Worm (Caenorhabditis elegans) whole organism, L1 larva: ENCODE measurements around the gene stdh-3.
A peak's percentile ranks its signal among the peaks of the same experiment; 100 is the strongest.

Experiments
- C16A3.4 ChIP-seq: fragments of 150-350 bp; optimal IDR thresholded peaks from 2 replicates; lab custom pipeline; 2014; ENCODE audit warnings: missing biosample characterization, missing genetic modification characterization
- C34B4.2 ChIP-seq: sonication (generic microtip); optimal IDR thresholded peaks from 2 replicates; lab custom pipeline; 2017; ENCODE audit warnings: mild to moderate bottlenecking, missing genetic modification characterization, missing compliant biosample characterization
- F16B12.6 ChIP-seq: fragments of 150-350 bp; optimal IDR thresholded peaks from 2 replicates; lab custom pipeline; 2014; ENCODE audit warnings: missing biosample characterization, missing genetic modification characterization
- Y116A8C.19 ChIP-seq: sonication (generic microtip); optimal IDR thresholded peaks from 2 replicates; lab custom pipeline; 2016; ENCODE audit warnings: missing compliant biosample characterization, missing genetic modification characterization, borderline replicate concordance
- aha-1 ChIP-seq: fragments of 150-350 bp; optimal IDR thresholded peaks from 2 replicates; lab custom pipeline; 2014; ENCODE audit warnings: missing biosample characterization, missing genetic modification characterization
- ama-1 ChIP-seq: fragments of 150-350 bp; optimal IDR thresholded peaks from 2 replicates; lab custom pipeline; 2014
- blmp-1 ChIP-seq: fragments of 150-350 bp; optimal IDR thresholded peaks from 2 replicates; lab custom pipeline; 2014; ENCODE audit warnings: missing biosample characterization, missing genetic modification characterization
- ceh-82 ChIP-seq, 3 experiments: fragments of 150-350 bp in 1 of 3; sonication (generic microtip) in 2 of 3; optimal IDR thresholded peaks; 2 replicates each; lab custom pipeline; 2014 to 2017; ENCODE audit warnings: missing biosample characterization in 3 of 3, missing genetic modification characterization in 3 of 3
- ceh-88 ChIP-seq: fragments of 200-800 bp; sonication (Bioruptor generic); IDR thresholded peaks from 2 replicates; pipeline ENCODE4 v1.3.6; 2022; ENCODE audit warnings: missing genetic modification characterization, missing compliant biosample characterization
- ces-1 ChIP-seq: fragments of 150-350 bp; optimal IDR thresholded peaks from 2 replicates; lab custom pipeline; 2014; ENCODE audit warnings: missing biosample characterization, missing genetic modification reagents, missing genetic modification characterization
- egl-13 ChIP-seq: sonication (generic microtip); optimal IDR thresholded peaks from 2 replicates; lab custom pipeline; 2016; ENCODE audit warnings: missing genotype, missing genetic modification reagents, missing genetic modification characterization, missing compliant biosample characterization
- ets-5 ChIP-seq: fragments of 200-800 bp; sonication (Bioruptor generic); IDR thresholded peaks from 2 replicates; pipeline ENCODE4 v1.3.6; 2022; ENCODE audit warnings: missing genetic modification characterization, missing compliant biosample characterization
- fos-1 ChIP-seq: fragments of 150-350 bp; optimal IDR thresholded peaks from 2 replicates; lab custom pipeline; 2014; ENCODE audit warnings: missing biosample characterization, missing genetic modification characterization
- hlh-17 ChIP-seq: fragments of 200-800 bp; sonication (Bioruptor generic); optimal IDR thresholded peaks from 2 replicates; lab custom pipeline; 2018; ENCODE audit warnings: missing genetic modification characterization, mild to moderate bottlenecking, missing compliant biosample characterization, moderate library complexity, borderline replicate concordance
- hlh-4 ChIP-seq: sonication (generic microtip); optimal IDR thresholded peaks from 2 replicates; lab custom pipeline; 2016; ENCODE audit warnings: mild to moderate bottlenecking, missing genetic modification characterization, missing compliant biosample characterization
- hpl-2 ChIP-seq: fragments of 150-350 bp; optimal IDR thresholded peaks from 2 replicates; lab custom pipeline; 2014; ENCODE audit warnings: missing biosample characterization, missing genetic modification reagents, missing genetic modification characterization
- irx-1 ChIP-seq: sonication (generic microtip); optimal IDR thresholded peaks from 2 replicates; lab custom pipeline; 2016; ENCODE audit warnings: missing genetic modification characterization, missing compliant biosample characterization
- jun-1 ChIP-seq: fragments of 150-350 bp; optimal IDR thresholded peaks from 2 replicates; lab custom pipeline; 2014; ENCODE audit warnings: missing biosample characterization, missing genetic modification reagents, missing genetic modification characterization
- lin-13 ChIP-seq: fragments of 150-350 bp; optimal IDR thresholded peaks from 2 replicates; lab custom pipeline; 2014; ENCODE audit warnings: missing biosample characterization, missing genetic modification reagents, missing genetic modification characterization
- lin-14 ChIP-seq: fragments of 200-800 bp; sonication (Bioruptor generic); optimal IDR thresholded peaks from 2 replicates; lab custom pipeline; 2018; ENCODE audit warnings: mild to moderate bottlenecking, missing genetic modification characterization, moderate library complexity, missing compliant biosample characterization
- lin-35 ChIP-seq, 2 experiments: fragments of 150-350 bp; optimal IDR thresholded peaks; 2 replicates each; lab custom pipeline; 2014; ENCODE audit warnings: missing biosample characterization in 2 of 2, missing genetic modification characterization in 2 of 2, missing genetic modification reagents in 2 of 2
- lin-39 ChIP-seq: fragments of 150-350 bp; optimal IDR thresholded peaks from 2 replicates; lab custom pipeline; 2014; ENCODE audit warnings: missing biosample characterization, missing genetic modification reagents, missing genetic modification characterization
- lir-3 ChIP-seq: sonication (generic microtip); optimal IDR thresholded peaks from 2 replicates; lab custom pipeline; 2016; ENCODE audit warnings: mild to moderate bottlenecking, missing genetic modification characterization, moderate library complexity, missing compliant biosample characterization; ENCODE audit not compliant: poor library complexity
- lsy-2 ChIP-seq, 2 experiments: fragments of 150-350 bp; optimal IDR thresholded peaks; 2 replicates each; lab custom pipeline; 2014; ENCODE audit warnings: missing biosample characterization in 2 of 2, missing genetic modification characterization in 2 of 2
- mab-9 ChIP-seq: fragments of 200-800 bp; sonication (Bioruptor generic); IDR thresholded peaks from 2 replicates; pipeline ENCODE4 v1.3.6; 2022; ENCODE audit warnings: missing genetic modification reagents, missing genetic modification characterization, missing compliant biosample characterization
- mef-2 ChIP-seq: fragments of 150-350 bp; optimal IDR thresholded peaks from 2 replicates; lab custom pipeline; 2014; ENCODE audit warnings: missing biosample characterization, missing genetic modification characterization
- mep-1 ChIP-seq: fragments of 150-350 bp; optimal IDR thresholded peaks from 2 replicates; lab custom pipeline; 2014; ENCODE audit warnings: missing biosample characterization, missing genetic modification characterization
- nhr-12 ChIP-seq: sonication (generic microtip); optimal IDR thresholded peaks from 2 replicates; lab custom pipeline; 2017; ENCODE audit warnings: missing biosample characterization, missing genetic modification characterization
- nhr-20 ChIP-seq: sonication (generic microtip); optimal IDR thresholded peaks from 2 replicates; lab custom pipeline; 2016; ENCODE audit warnings: mild to moderate bottlenecking, missing genetic modification characterization, missing compliant biosample characterization
- nhr-237 ChIP-seq: fragments of 150-350 bp; optimal IDR thresholded peaks from 2 replicates; lab custom pipeline; 2014; ENCODE audit warnings: missing biosample characterization, missing genetic modification characterization
- nhr-47 ChIP-seq: sonication (generic microtip); optimal IDR thresholded peaks from 2 replicates; lab custom pipeline; 2016; ENCODE audit warnings: mild to moderate bottlenecking, missing genetic modification characterization, moderate library complexity, missing compliant biosample characterization
- nhr-85 ChIP-seq: sonication (generic microtip); peaks from one replicate; lab custom pipeline; 2016; ENCODE audit warnings: missing genetic modification characterization, inconsistent platforms, missing compliant biosample characterization
- nhr-90 ChIP-seq: sonication (generic microtip); optimal IDR thresholded peaks from 2 replicates; lab custom pipeline; 2016; ENCODE audit warnings: mild to moderate bottlenecking, missing genetic modification characterization, missing compliant biosample characterization; ENCODE audit not compliant: poor library complexity
- pax-3 ChIP-seq: fragments of 200-800 bp; sonication (Bioruptor generic); optimal IDR thresholded peaks from 2 replicates; lab custom pipeline; 2018; ENCODE audit warnings: mild to moderate bottlenecking, missing genetic modification characterization, moderate library complexity, missing compliant biosample characterization
- pqm-1 ChIP-seq: sonication (generic microtip); optimal IDR thresholded peaks from 3 replicates; lab custom pipeline; 2017; ENCODE audit warnings: missing biosample characterization, missing genetic modification characterization
- rnt-1 ChIP-seq: sonication (generic microtip); optimal IDR thresholded peaks from 2 replicates; lab custom pipeline; 2016; ENCODE audit warnings: mild to moderate bottlenecking, missing genetic modification characterization, moderate library complexity, missing compliant biosample characterization
- skn-1 ChIP-seq: fragments of 150-350 bp; optimal IDR thresholded peaks from 2 replicates; lab custom pipeline; 2014; ENCODE audit warnings: missing biosample characterization, missing genetic modification characterization
- snpc-4 ChIP-seq: fragments of 150-350 bp; optimal IDR thresholded peaks from 2 replicates; lab custom pipeline; 2014; ENCODE audit warnings: missing biosample characterization, missing genetic modification characterization
- sox-4 ChIP-seq: sonication (generic microtip); optimal IDR thresholded peaks from 2 replicates; lab custom pipeline; 2016; ENCODE audit warnings: missing genetic modification characterization, missing compliant biosample characterization
- sup-37 ChIP-seq: fragments of 200-800 bp; sonication (Bioruptor generic); optimal IDR thresholded peaks from 2 replicates; lab custom pipeline; 2018; ENCODE audit warnings: mild to moderate bottlenecking, missing genetic modification characterization, missing compliant biosample characterization
- tbx-2 ChIP-seq: sonication (generic microtip); optimal IDR thresholded peaks from 2 replicates; lab custom pipeline; 2016; ENCODE audit warnings: missing genetic modification characterization, missing compliant biosample characterization
- tlp-1 ChIP-seq: fragments of 150-350 bp; optimal IDR thresholded peaks from 2 replicates; lab custom pipeline; 2014; ENCODE audit warnings: missing biosample characterization, missing genetic modification characterization
- unc-130 ChIP-seq: fragments of 150-350 bp; optimal IDR thresholded peaks from 2 replicates; lab custom pipeline; 2017; ENCODE audit warnings: missing biosample characterization, missing genetic modification characterization, inconsistent platforms
- unc-30 ChIP-seq: sonication (generic microtip); optimal IDR thresholded peaks from 2 replicates; lab custom pipeline; 2017; ENCODE audit warnings: missing biosample characterization, missing genetic modification characterization
- unc-62 ChIP-seq: fragments of 150-350 bp; optimal IDR thresholded peaks from 2 replicates; lab custom pipeline; 2014; ENCODE audit warnings: missing biosample characterization, missing genetic modification reagents, missing genetic modification characterization
- zag-1 ChIP-seq: fragments of 150-350 bp; optimal IDR thresholded peaks from 2 replicates; lab custom pipeline; 2014; ENCODE audit warnings: missing biosample characterization, missing genetic modification characterization
- zip-4 ChIP-seq: fragments of 200-800 bp; sonication (Bioruptor generic); optimal IDR thresholded peaks from 2 replicates; lab custom pipeline; 2018; ENCODE audit warnings: mild to moderate bottlenecking, missing genetic modification characterization, moderate library complexity, missing compliant biosample characterization

The stdh-3 gene

ce11 chrV:13908120-13908915, 3.9 kb downstream of the stdh-3 start (continued):
- TF ChIP-seq hlh-17 (GFP tag; lab: Kevin White, UChicago), result no peak
- TF ChIP-seq lin-14 (GFP tag; lab: Kevin White, UChicago), result no peak
- no peak for TF ChIP-seq rnt-1 (tag; lab: Kevin White, UChicago)
- no peak for TF ChIP-seq aha-1 (tag; lab: Kevin White, UChicago)
- TF ChIP-seq mep-1 (tag; lab: Kevin White, UChicago), result no peak
- TF ChIP-seq pqm-1 (tag; lab: Kevin White, UChicago), result no peak
- peak; percentile 17 for TF ChIP-seq lir-3 (tag; lab: Kevin White, UChicago)
- TF ChIP-seq, all 84 proteins: peak for 8

- TF ChIP-seq sup-37 (GFP tag; lab: Kevin White, UChicago) (no peak), ceh-88 (peak; percentile 1; the same call in 1 of the 2 replicates)
Observed at ce11 chrV:13908916-13909176, 4.4 kb downstream of the stdh-3 start, which contains the start of gene C06B3.6. TSS of gene C06B3.6 (minus strand) at chrV:13908967.

ce11 chrV:13909400-13909799, 5.0 kb downstream of the stdh-3 start, which contains the start of gene C06B3.7:
TSS of gene C06B3.7 (plus strand) at chrV:13909686.
- TF ChIP-seq zag-1 (tag; lab: Kevin White, UChicago) (no peak), ets-5 (GFP tag; lab: Robert Waterston, UW) (no peak), egl-13 (tag; lab: Kevin White, UChicago) (no peak), unc-30 (tag; lab: Kevin White, UChicago) (no peak), C34B4.2 (tag; lab: Kevin White, UChicago) (no peak), tlp-1 (tag; lab: Kevin White, UChicago) (no peak), nhr-12 (tag; lab: Kevin White, UChicago) (no peak), Y116A8C.19 (tag; lab: Kevin White, UChicago) (no peak), mab-9 (GFP tag; lab: Robert Waterston, UW) (no peak), blmp-1 (tag; lab: Kevin White, UChicago) (peak; percentile 89), nhr-90 (tag; lab: Kevin White, UChicago) (peak; percentile 83), hlh-17 (GFP tag; lab: Kevin White, UChicago) (no peak), tbx-2 (tag; lab: Kevin White, UChicago) (peak; percentile 75), mef-2 (tag; lab: Kevin White, UChicago) (peak; percentile 64), lin-39 (tag; lab: Kevin White, UChicago) (peak; percentile 34), unc-130 (tag; lab: Kevin White, UChicago) (peak; percentile 96), lin-35 (GFP tag; optimal IDR thresholded peaks at IDR 0.05; lab: Kevin White, UChicago) (peak; percentile 64 to 90), C16A3.4 (tag; lab: Kevin White, UChicago) (peak; percentile 90), lsy-2 (tag; optimal IDR thresholded peaks at IDR 0.05; lab: Kevin White, UChicago) (peak; percentile 74 to 85), hpl-2 (GFP tag; lab: Kevin White, UChicago) (no peak), nhr-20 (tag; lab: Kevin White, UChicago) (peak; percentile 94), jun-1 (tag; lab: Kevin White, UChicago) (peak; percentile 73), nhr-85 (tag; lab: Kevin White, UChicago) (peak; percentile 97), skn-1 (tag; lab: Kevin White, UChicago) (peak; percentile 84), F16B12.6 (tag; lab: Kevin White, UChicago) (no peak), mep-1 (tag; lab: Kevin White, UChicago) (peak; percentile 88), ceh-82 (tag; optimal IDR thresholded peaks at IDR 0.05; lab: Kevin White, UChicago) (peak in 2 of 3 experiments; percentile 40 to 52), ama-1 (peak; percentile 66), zip-4 (GFP tag; lab: Kevin White, UChicago) (peak; percentile 98), sox-4 (tag; lab: Kevin White, UChicago) (peak; percentile 61), nhr-47 (peak; percentile 83), sup-37 (GFP tag; lab: Kevin White, UChicago) (no peak), irx-1 (tag; lab: Kevin White, UChicago) (peak; percentile 63), hlh-4 (tag; lab: Kevin White, UChicago) (no peak), pqm-1 (tag; lab: Kevin White, UChicago) (peak; percentile 46), nhr-237 (tag; lab: Kevin White, UChicago) (peak; percentile 53), lin-13 (GFP tag; lab: Kevin White, UChicago) (peak; percentile 78), fos-1 (tag; lab: Kevin White, UChicago) (peak; percentile 62), pax-3 (peak; percentile 82), aha-1 (tag; lab: Kevin White, UChicago) (peak; percentile 10), unc-62 (GFP tag; lab: Kevin White, UChicago) (no peak), ces-1 (GFP tag; lab: Kevin White, UChicago) (no peak), ceh-88 (peak; percentile 33; the same call in 1 of the 2 replicates), snpc-4 (peak; percentile 44)
